Fruit fly (Drosophila melanogaster): ENCODE data around the gene CCKLR-17D3.

The CCKLR-17D3 gene

dm6 chrX:18788143-18788745 lies 14.4 kb upstream of the CCKLR-17D3 start, which contains the start of the genes CG6961 and S6KL (continued):
- TF ChIP-seq CG8359 (GFP tag; optimal IDR thresholded peaks at IDR 0.05; ENCODE audit: borderline replicate concordance), result no peak
- TF ChIP-seq dmrt11E (tag; optimal IDR thresholded peaks at IDR 0.05), result no peak
- no peak for TF ChIP-seq pnt (GFP tag; optimal IDR thresholded peaks at IDR 0.05)
- no peak for TF ChIP-seq ems (GFP tag; optimal IDR thresholded peaks at IDR 0.05)
- peak; percentile 69 for TF ChIP-seq Bgb (GFP tag; IDR thresholded peaks at IDR 0.05; ENCODE audit: partially characterized antibody)
- TF ChIP-seq CG32532 (GFP tag; IDR thresholded peaks at IDR 0.05), result no peak
- peak; percentile 87 for TF ChIP-seq Scr (GFP tag; IDR thresholded peaks at IDR 0.05; ENCODE audit: partially characterized antibody)
- TF ChIP-seq trem (tag; optimal IDR thresholded peaks at IDR 0.05), result peak; percentile 56
- TF ChIP-seq Dfd (GFP tag; optimal IDR thresholded peaks at IDR 0.05), result peak in 1 of 2 experiments; percentile 71
- no peak for TF ChIP-seq Hr39 (optimal IDR thresholded peaks at IDR 0.05)
- TF ChIP-seq CG17829 (tag; optimal IDR thresholded peaks at IDR 0.05), result peak; percentile 18
- TF ChIP-seq CG31441 (GFP tag; IDR thresholded peaks at IDR 0.05), result 0 out of 2 replicates have a peak, but pooled peaks have one; percentile 11
- no peak for TF ChIP-seq Nf-YB (GFP tag; optimal IDR thresholded peaks at IDR 0.05)
- TF ChIP-seq MBD-R2 (GFP tag; IDR thresholded peaks at IDR 0.05), result peak; percentile 43
- TF ChIP-seq CG9727 (GFP tag; optimal IDR thresholded peaks at IDR 0.05), result peak; percentile 11
- no peak for TF ChIP-seq CG8290 (GFP tag; optimal IDR thresholded peaks at IDR 0.05)
- peak in 1 of 2 experiments; percentile 1 for TF ChIP-seq CG8290 (tag; optimal IDR thresholded peaks at IDR 0.05)
- 0 out of 2 replicates have a peak, but pooled peaks have one; percentile 59 for TF ChIP-seq sna (GFP tag; IDR thresholded peaks at IDR 0.05; ENCODE audit: partially characterized antibody)
- TF ChIP-seq h (optimal IDR thresholded peaks at IDR 0.05), result no peak
- peak; percentile 93 for TF ChIP-seq BEAF-32 (GFP tag; optimal IDR thresholded peaks at IDR 0.05)
- no peak for TF ChIP-seq CG6813 (GFP tag; optimal IDR thresholded peaks at IDR 0.05)
- TF ChIP-seq Deaf1 (tag; optimal IDR thresholded peaks at IDR 0.05), result peak; percentile 21
- no peak for TF ChIP-seq NFAT (GFP tag; IDR thresholded peaks at IDR 0.05)
- TF ChIP-seq CG5953 (GFP tag; IDR thresholded peaks at IDR 0.05), result no peak
- TF ChIP-seq Bdp1 (GFP tag; optimal IDR thresholded peaks at IDR 0.05), result no peak
- no peak for TF ChIP-seq Taf1 (GFP tag; IDR thresholded peaks at IDR 0.05)
- TF ChIP-seq slp2 (GFP tag; optimal IDR thresholded peaks at IDR 0.05), result no peak
- TF ChIP-seq dati (GFP tag; IDR thresholded peaks at IDR 0.05), result no peak
- TF ChIP-seq CG9817 (tag; optimal IDR thresholded peaks at IDR 0.05), result peak; percentile 30
- peak; percentile 19 for TF ChIP-seq CG13775 (GFP tag; optimal IDR thresholded peaks at IDR 0.05)

DNA sequence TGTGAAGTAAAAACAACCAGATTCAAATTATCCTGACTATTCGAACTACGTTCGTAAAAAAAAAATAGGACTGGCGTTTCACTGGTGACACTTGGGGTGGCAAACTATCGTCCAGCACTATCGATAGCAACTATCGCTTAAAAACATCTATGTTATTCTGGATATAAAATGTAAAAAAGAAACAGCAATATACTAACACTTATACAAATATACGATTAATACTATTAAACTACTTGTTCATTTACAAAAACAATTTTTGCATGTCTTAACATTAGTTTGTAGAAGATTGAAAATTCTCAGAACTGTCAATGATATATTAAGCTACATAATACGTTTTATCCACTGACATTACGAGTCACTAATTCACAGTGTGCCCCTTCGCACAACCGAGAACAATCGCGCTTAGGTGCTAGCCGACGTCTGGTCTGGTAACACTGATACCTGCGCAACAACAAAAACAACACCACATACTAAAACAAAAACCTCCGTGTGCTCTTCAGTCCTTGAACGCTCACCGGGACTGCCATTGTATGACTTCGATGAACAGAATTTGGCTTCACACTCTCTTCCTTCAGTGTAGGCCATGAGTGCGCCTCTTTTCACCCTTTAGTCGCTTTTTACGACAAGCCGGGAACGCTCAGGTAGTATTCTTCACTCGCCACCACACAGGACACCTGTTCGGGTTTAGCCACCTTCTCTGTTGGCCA lies 9.7 kb upstream of the CCKLR-17D3 start, which contains the start of gene CG18259:
Gene CG18259, minus strand, starts transcription at position 78 of the 707 bp plus-strand sequence.
- TF ChIP-seq CG4854 (GFP tag; optimal IDR thresholded peaks at IDR 0.05) (no peak), CG15696 (tag; optimal IDR thresholded peaks at IDR 0.05) (no peak), CG10959 (GFP tag; IDR thresholded peaks at IDR 0.05) (no peak), dpn (GFP tag; optimal IDR thresholded peaks at IDR 0.05) (no peak), CG6654 (GFP tag; optimal IDR thresholded peaks at IDR 0.05) (no peak), seq (GFP tag; IDR thresholded peaks at IDR 0.05) (no peak), CG7963 (GFP tag; IDR thresholded peaks at IDR 0.05; ENCODE audit: partially characterized antibody) (no peak; the same call in 2 of the 3 replicates), CG13123 (GFP tag; optimal IDR thresholded peaks at IDR 0.05) (no peak), CG12659 (GFP tag; optimal IDR thresholded peaks at IDR 0.05) (peak; percentile 60), zfh2 (GFP tag; optimal IDR thresholded peaks at IDR 0.05) (no peak), wor (GFP tag; IDR thresholded peaks at IDR 0.05) (no peak), stc (GFP tag; IDR thresholded peaks at IDR 0.05) (no peak), gcm (GFP tag; optimal IDR thresholded peaks at IDR 0.05) (no peak), h (optimal IDR thresholded peaks at IDR 0.05) (no peak), insv (GFP tag; optimal IDR thresholded peaks at IDR 0.05) (no peak), CG4424 (GFP tag; optimal IDR thresholded peaks at IDR 0.05) (no peak), ewg (GFP tag; optimal IDR thresholded peaks at IDR 0.05) (peak; percentile 61), CG34224 (GFP tag; IDR thresholded peaks at IDR 0.05; ENCODE audit: partially characterized antibody) (peak; percentile 63; the same call in 1 of the 3 replicates), CG13424 (tag; optimal IDR thresholded peaks at IDR 0.05) (peak; percentile 10), crol (GFP tag; IDR thresholded peaks at IDR 0.05) (no peak), oc (tag; optimal IDR thresholded peaks at IDR 0.05) (no peak)

Measured in whole organism, embryonic.